Worm (Caenorhabditis elegans) whole organism, L1 larva: Measurements from ENCODE around the gene K05F1.6.

Experiments used
- F16B12.6 ChIP-seq: fragments of 150-350 bp; optimal IDR thresholded peaks from 2 replicates; lab custom pipeline; 2014; ENCODE audit warnings: missing biosample characterization, missing genetic modification characterization
- aly-2 ChIP-seq: fragments of 150-350 bp; optimal IDR thresholded peaks from 2 replicates; lab custom pipeline; 2014; ENCODE audit warnings: missing biosample characterization, missing genetic modification characterization
- ama-1 ChIP-seq: fragments of 150-350 bp; optimal IDR thresholded peaks from 2 replicates; lab custom pipeline; 2014
- ceh-63 ChIP-seq: fragments of 200-800 bp; sonication (Bioruptor generic); optimal IDR thresholded peaks from 2 replicates; lab custom pipeline; 2018; ENCODE audit warnings: mild to moderate bottlenecking, missing genetic modification characterization, missing compliant biosample characterization
- ceh-8 ChIP-seq: fragments of 200-800 bp; sonication (Bioruptor generic); optimal IDR thresholded peaks from 2 replicates; lab custom pipeline; 2018; ENCODE audit warnings: mild to moderate bottlenecking, missing genetic modification characterization, moderate library complexity, missing compliant biosample characterization
- ceh-88 ChIP-seq: fragments of 200-800 bp; sonication (Bioruptor generic); IDR thresholded peaks from 2 replicates; pipeline ENCODE4 v1.3.6; 2022; ENCODE audit warnings: missing genetic modification characterization, missing compliant biosample characterization
- ceh-90 ChIP-seq: sonication (generic microtip); optimal IDR thresholded peaks from 2 replicates; lab custom pipeline; 2016; ENCODE audit warnings: missing genetic modification characterization, missing compliant biosample characterization
- dpl-1 ChIP-seq, 3 experiments: fragments of 150-350 bp in 2 of 3; sonication (generic microtip) in 1 of 3; optimal IDR thresholded peaks; 2 replicates each; lab custom pipeline; 2014 to 2017; ENCODE audit warnings: missing biosample characterization in 3 of 3, missing genetic modification characterization in 3 of 3, missing genetic modification reagents in 3 of 3
- dsc-1 ChIP-seq: sonication (generic microtip); optimal IDR thresholded peaks from 2 replicates; lab custom pipeline; 2016; ENCODE audit warnings: mild to moderate bottlenecking, missing genetic modification characterization, missing compliant biosample characterization
- efl-1 ChIP-seq, 4 experiments: fragments of 150-350 bp; optimal IDR thresholded peaks in 3 of 4; peaks in 1 of 4; 1 replicate in 1 of 4; 2 replicates in 3 of 4; lab custom pipeline; 2014; ENCODE audit warnings: missing biosample characterization in 2 of 4, missing genetic modification characterization in 2 of 4, missing genetic modification reagents in 2 of 4
- efl-3 ChIP-seq: fragments of 200-800 bp; sonication (Bioruptor generic); optimal IDR thresholded peaks from 2 replicates; lab custom pipeline; 2018; ENCODE audit warnings: mild to moderate bottlenecking, missing genetic modification characterization, missing compliant biosample characterization
- egl-27 ChIP-seq, 2 experiments: fragments of 150-350 bp in 1 of 2; sonication (generic microtip); optimal IDR thresholded peaks; 3 replicates each; lab custom pipeline; 2017 to 2018; ENCODE audit warnings: missing biosample characterization in 2 of 2, missing genetic modification characterization in 2 of 2, missing genetic modification reagents in 2 of 2
- elt-2 ChIP-seq: sonication (generic microtip); optimal IDR thresholded peaks from 2 replicates; lab custom pipeline; 2016; ENCODE audit warnings: missing genetic modification characterization, mild to moderate bottlenecking, inconsistent platforms, missing compliant biosample characterization, missing genetic modification reagents
- elt-3 ChIP-seq, 6 experiments: fragments of 150-350 bp in 1 of 6; sonication (generic microtip); optimal IDR thresholded peaks; 2 replicates each; lab custom pipeline; 2017 to 2018; ENCODE audit warnings: missing biosample characterization in 6 of 6, missing genetic modification characterization in 6 of 6, inconsistent platforms in 1 of 6
- fkh-10 ChIP-seq: sonication (generic microtip); optimal IDR thresholded peaks from 2 replicates; lab custom pipeline; 2017; ENCODE audit warnings: missing biosample characterization, missing genetic modification reagents, missing genetic modification characterization
- fkh-8 ChIP-seq: sonication (generic microtip); optimal IDR thresholded peaks from 2 replicates; lab custom pipeline; 2016; ENCODE audit warnings: mild to moderate bottlenecking, missing genetic modification characterization, missing compliant biosample characterization
- hlh-17 ChIP-seq: fragments of 200-800 bp; sonication (Bioruptor generic); optimal IDR thresholded peaks from 2 replicates; lab custom pipeline; 2018; ENCODE audit warnings: missing genetic modification characterization, mild to moderate bottlenecking, missing compliant biosample characterization, moderate library complexity, borderline replicate concordance
- hpl-2 ChIP-seq: fragments of 150-350 bp; optimal IDR thresholded peaks from 2 replicates; lab custom pipeline; 2014; ENCODE audit warnings: missing biosample characterization, missing genetic modification reagents, missing genetic modification characterization
- irx-1 ChIP-seq: sonication (generic microtip); optimal IDR thresholded peaks from 2 replicates; lab custom pipeline; 2016; ENCODE audit warnings: missing genetic modification characterization, missing compliant biosample characterization
- jun-1 ChIP-seq: fragments of 150-350 bp; optimal IDR thresholded peaks from 2 replicates; lab custom pipeline; 2014; ENCODE audit warnings: missing biosample characterization, missing genetic modification reagents, missing genetic modification characterization
- lin-14 ChIP-seq: fragments of 200-800 bp; sonication (Bioruptor generic); optimal IDR thresholded peaks from 2 replicates; lab custom pipeline; 2018; ENCODE audit warnings: mild to moderate bottlenecking, missing genetic modification characterization, moderate library complexity, missing compliant biosample characterization
- lin-15B ChIP-seq: fragments of 150-350 bp; sonication (generic microtip); optimal IDR thresholded peaks from 3 replicates; lab custom pipeline; 2014; ENCODE audit warnings: missing biosample characterization, missing genetic modification characterization
- lin-35 ChIP-seq, 2 experiments: fragments of 150-350 bp; optimal IDR thresholded peaks; 2 replicates each; lab custom pipeline; 2014; ENCODE audit warnings: missing biosample characterization in 2 of 2, missing genetic modification characterization in 2 of 2, missing genetic modification reagents in 2 of 2
- lsy-2 ChIP-seq, 2 experiments: fragments of 150-350 bp; optimal IDR thresholded peaks; 2 replicates each; lab custom pipeline; 2014; ENCODE audit warnings: missing biosample characterization in 2 of 2, missing genetic modification characterization in 2 of 2
- mab-9 ChIP-seq: fragments of 200-800 bp; sonication (Bioruptor generic); IDR thresholded peaks from 2 replicates; pipeline ENCODE4 v1.3.6; 2022; ENCODE audit warnings: missing genetic modification reagents, missing genetic modification characterization, missing compliant biosample characterization
- mdl-1 ChIP-seq, 2 experiments: fragments of 150-350 bp; optimal IDR thresholded peaks; 2 replicates each; lab custom pipeline; 2014 to 2017; ENCODE audit warnings: missing biosample characterization in 2 of 2, missing genetic modification characterization in 2 of 2, inconsistent platforms in 1 of 2
- nhr-19 ChIP-seq: fragments of 200-800 bp; sonication (Bioruptor generic); conservative IDR thresholded peaks from 2 replicates; pipeline ENCODE4 v1.3.6; 2022; ENCODE audit warnings: missing genetic modification characterization, missing compliant biosample characterization
- nhr-20 ChIP-seq: sonication (generic microtip); optimal IDR thresholded peaks from 2 replicates; lab custom pipeline; 2016; ENCODE audit warnings: mild to moderate bottlenecking, missing genetic modification characterization, missing compliant biosample characterization
- nhr-47 ChIP-seq: sonication (generic microtip); optimal IDR thresholded peaks from 2 replicates; lab custom pipeline; 2016; ENCODE audit warnings: mild to moderate bottlenecking, missing genetic modification characterization, moderate library complexity, missing compliant biosample characterization
- nhr-71 ChIP-seq: sonication (generic microtip); optimal IDR thresholded peaks from 2 replicates; lab custom pipeline; 2016; ENCODE audit warnings: mild to moderate bottlenecking, missing genetic modification characterization, moderate library complexity, missing compliant biosample characterization
- nhr-77 ChIP-seq: fragments of 150-350 bp; optimal IDR thresholded peaks from 2 replicates; lab custom pipeline; 2014; ENCODE audit warnings: missing biosample characterization, missing genetic modification characterization
- nhr-85 ChIP-seq: sonication (generic microtip); peaks from one replicate; lab custom pipeline; 2016; ENCODE audit warnings: missing genetic modification characterization, inconsistent platforms, missing compliant biosample characterization
- nhr-90 ChIP-seq: sonication (generic microtip); optimal IDR thresholded peaks from 2 replicates; lab custom pipeline; 2016; ENCODE audit warnings: mild to moderate bottlenecking, missing genetic modification characterization, missing compliant biosample characterization; ENCODE audit not compliant: poor library complexity
- pag-3 ChIP-seq: sonication (generic microtip); optimal IDR thresholded peaks from 2 replicates; lab custom pipeline; 2017; ENCODE audit warnings: missing genetic modification characterization, mild to moderate bottlenecking, missing compliant biosample characterization, antibody characterized with exemption, borderline replicate concordance; ENCODE audit not compliant: insufficient read depth
- pax-3 ChIP-seq: fragments of 200-800 bp; sonication (Bioruptor generic); optimal IDR thresholded peaks from 2 replicates; lab custom pipeline; 2018; ENCODE audit warnings: mild to moderate bottlenecking, missing genetic modification characterization, moderate library complexity, missing compliant biosample characterization
- pqm-1 ChIP-seq: sonication (generic microtip); optimal IDR thresholded peaks from 3 replicates; lab custom pipeline; 2017; ENCODE audit warnings: missing biosample characterization, missing genetic modification characterization
- sup-37 ChIP-seq: fragments of 200-800 bp; sonication (Bioruptor generic); optimal IDR thresholded peaks from 2 replicates; lab custom pipeline; 2018; ENCODE audit warnings: mild to moderate bottlenecking, missing genetic modification characterization, missing compliant biosample characterization
- tlp-1 ChIP-seq: fragments of 150-350 bp; optimal IDR thresholded peaks from 2 replicates; lab custom pipeline; 2014; ENCODE audit warnings: missing biosample characterization, missing genetic modification characterization
- unc-130 ChIP-seq: fragments of 150-350 bp; optimal IDR thresholded peaks from 2 replicates; lab custom pipeline; 2017; ENCODE audit warnings: missing biosample characterization, missing genetic modification characterization, inconsistent platforms
- unc-62 ChIP-seq: fragments of 150-350 bp; optimal IDR thresholded peaks from 2 replicates; lab custom pipeline; 2014; ENCODE audit warnings: missing biosample characterization, missing genetic modification reagents, missing genetic modification characterization
- unc-98 ChIP-seq: fragments of 200-800 bp; sonication (Bioruptor generic); IDR thresholded peaks from 2 replicates; pipeline ENCODE4 v1.3.6; 2022; ENCODE audit warnings: missing genetic modification characterization, missing compliant biosample characterization
- vab-15 ChIP-seq: sonication (generic microtip); optimal IDR thresholded peaks from 2 replicates; lab custom pipeline; 2017; ENCODE audit warnings: missing genotype, mild to moderate bottlenecking, missing genetic modification characterization, missing compliant biosample characterization
- zag-1 ChIP-seq: fragments of 150-350 bp; optimal IDR thresholded peaks from 2 replicates; lab custom pipeline; 2014; ENCODE audit warnings: missing biosample characterization, missing genetic modification characterization

The K05F1.6 gene

DNA sequence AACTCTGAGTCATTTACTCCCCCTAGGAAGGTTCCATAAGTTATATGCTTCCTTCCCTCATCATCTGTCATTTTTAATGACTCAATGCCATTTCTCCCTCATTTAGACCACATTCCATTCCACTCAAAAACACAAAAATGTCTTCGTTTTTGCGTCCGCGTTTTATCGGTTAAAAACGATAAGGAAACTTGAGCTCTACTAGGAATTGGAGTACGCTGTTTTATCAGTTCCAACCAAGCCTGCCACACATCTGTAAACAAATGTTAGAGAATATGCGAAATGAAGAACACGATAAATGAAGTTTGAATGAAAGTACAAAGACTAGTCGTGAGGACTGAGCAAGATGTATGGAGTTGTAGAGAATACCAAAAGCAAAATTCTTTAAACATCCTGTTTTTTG is 33.9 kb upstream of the K05F1.6 start:
- TF ChIP-seq pqm-1 (tag; lab: Kevin White, UChicago) (peak; percentile 90), hpl-2 (GFP tag; lab: Kevin White, UChicago) (no peak), lin-35 (GFP tag; optimal IDR thresholded peaks at IDR 0.05; lab: Kevin White, UChicago) (peak in 1 of 2 experiments; percentile 12), elt-2 (tag; lab: Kevin White, UChicago) (peak; percentile 99), jun-1 (peak; percentile 47), aly-2 (tag; lab: Kevin White, UChicago) (no peak), dsc-1 (tag; lab: Kevin White, UChicago) (no peak), nhr-85 (tag; lab: Kevin White, UChicago) (no peak), mdl-1 (tag; optimal IDR thresholded peaks at IDR 0.05; lab: Kevin White, UChicago) (no peak), ceh-8 (no peak), dpl-1 (GFP tag; optimal IDR thresholded peaks at IDR 0.05; lab: Kevin White, UChicago) (no peak), nhr-20 (peak; percentile 3), lin-14 (GFP tag; lab: Kevin White, UChicago) (peak; percentile 24), nhr-90 (no peak), tlp-1 (tag; lab: Kevin White, UChicago) (peak; percentile 65), pax-3 (tag; lab: Kevin White, UChicago) (no peak), ceh-90 (tag; lab: Kevin White, UChicago) (no peak), sup-37 (no peak), nhr-71 (tag; lab: Kevin White, UChicago) (peak; percentile 4), ceh-63 (GFP tag; lab: Kevin White, UChicago) (no peak), fkh-8 (tag; lab: Kevin White, UChicago) (no peak)

DNA sequence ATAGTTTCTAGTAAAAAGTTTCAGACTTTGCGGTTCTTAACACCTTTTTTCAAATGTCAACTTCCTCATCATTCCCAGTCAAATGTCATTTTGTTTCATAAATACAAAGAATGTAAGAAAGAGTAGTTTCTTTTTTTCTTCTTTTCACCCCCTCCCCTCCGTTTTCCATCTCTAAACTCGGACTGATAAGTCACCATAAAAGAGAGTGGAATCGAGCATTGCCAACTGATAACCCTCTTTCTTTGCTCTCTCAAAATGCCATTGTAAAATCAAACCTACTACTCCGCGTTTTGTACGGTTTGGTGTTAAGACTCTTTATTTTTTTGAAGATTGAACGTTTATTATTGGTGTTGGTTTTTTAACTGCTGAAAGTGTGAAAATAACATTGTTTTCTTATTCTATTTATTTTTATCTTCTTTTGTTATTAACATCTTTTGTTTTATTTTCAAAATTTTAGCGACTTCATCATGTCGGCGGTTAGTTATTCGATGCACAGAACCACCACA is 32.5 kb upstream of the K05F1.6 start, which contains the start of gene ifb-2:
TSS of gene ifb-2 (plus strand) at position 456 of the 506 bp plus-strand sequence.
- TF ChIP-seq nhr-71 (tag; lab: Kevin White, UChicago), result no peak
- TF ChIP-seq elt-2 (tag; lab: Kevin White, UChicago), result peak; percentile 90
- peak in 1 of 2 experiments; percentile 15 for TF ChIP-seq lin-35 (GFP tag; optimal IDR thresholded peaks at IDR 0.05; lab: Kevin White, UChicago)
- TF ChIP-seq efl-3 (GFP tag; lab: Kevin White, UChicago), result no peak
- no peak for TF ChIP-seq zag-1 (tag; lab: Kevin White, UChicago)
- TF ChIP-seq mab-9 (GFP tag; lab: Robert Waterston, UW), result no peak
- TF ChIP-seq fkh-10 (GFP tag; lab: Kevin White, UChicago), result no peak
- TF ChIP-seq irx-1 (tag; lab: Kevin White, UChicago), result no peak
- no peak for TF ChIP-seq nhr-85 (tag; lab: Kevin White, UChicago)
- no peak for TF ChIP-seq nhr-90

DNA sequence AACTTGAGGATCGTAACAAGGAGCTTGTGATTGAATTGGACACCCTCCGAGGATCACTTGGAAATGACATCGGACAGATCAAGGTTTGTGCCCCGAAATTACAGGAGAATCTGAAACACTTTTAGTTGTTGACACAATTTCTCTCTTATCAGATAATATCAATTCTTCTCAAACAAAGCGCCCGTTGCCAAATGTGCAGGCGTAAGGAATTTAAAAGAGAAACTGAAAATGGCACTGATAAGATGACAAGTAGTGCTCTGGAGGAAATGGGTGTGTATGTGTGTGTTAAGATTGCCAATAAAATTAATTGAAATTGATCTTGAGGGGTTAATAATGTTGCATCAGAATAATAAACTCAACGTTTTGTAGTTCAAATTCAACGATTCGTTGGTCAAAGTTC is 31.0 kb upstream of the K05F1.6 start:
- TF ChIP-seq lin-14 (GFP tag; lab: Kevin White, UChicago) (peak; percentile 13), efl-1 (optimal IDR thresholded peaks at IDR 0.05; lab: Kevin White, UChicago) (no peak), efl-1 (GFP tag; optimal IDR thresholded peaks at IDR 0.05 in 1 of 2; lab: Kevin White, UChicago) (peak in 1 of 2 experiments; percentile 79), lin-35 (GFP tag; optimal IDR thresholded peaks at IDR 0.05; lab: Kevin White, UChicago) (peak in 1 of 2 experiments; percentile 33), fkh-10 (GFP tag; lab: Kevin White, UChicago) (no peak), nhr-77 (tag; lab: Kevin White, UChicago) (no peak), unc-62 (GFP tag; lab: Kevin White, UChicago) (no peak), egl-27 (tag; optimal IDR thresholded peaks at IDR 0.05; lab: Kevin White, UChicago) (no peak), pqm-1 (tag; lab: Kevin White, UChicago) (peak; percentile 35), dpl-1 (GFP tag; optimal IDR thresholded peaks at IDR 0.05; lab: Kevin White, UChicago) (no peak), elt-2 (tag; lab: Kevin White, UChicago) (peak; percentile 90), jun-1 (no peak)

DNA sequence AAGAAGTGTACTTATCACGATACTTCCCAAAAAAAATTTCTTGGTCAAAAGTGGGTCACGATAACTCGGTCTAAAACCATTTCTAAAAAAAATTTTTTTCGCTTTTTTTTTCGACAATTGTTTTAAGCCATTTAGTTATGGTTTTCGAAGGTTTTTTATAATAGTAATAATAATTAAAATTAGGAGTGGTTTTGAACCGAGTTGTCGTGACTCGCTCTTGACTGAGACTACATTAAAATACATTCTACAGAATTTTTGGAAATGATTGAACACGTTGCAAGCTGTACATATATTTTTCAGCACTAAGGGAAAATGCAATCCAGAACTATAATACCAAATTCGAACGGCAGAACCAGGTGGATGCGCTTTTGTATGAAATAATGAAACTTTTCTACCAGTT is 28.2 kb upstream of the K05F1.6 start, which contains the start of gene F10C1.8:
TSS of gene F10C1.8 (plus strand) at position 301 of the 400 bp plus-strand sequence.
- TF ChIP-seq unc-62 (GFP tag; lab: Kevin White, UChicago) (no peak), ceh-88 (no peak), ama-1 (lab: Kevin White, UChicago) (no peak), hlh-17 (GFP tag; lab: Kevin White, UChicago) (no peak), efl-1 (optimal IDR thresholded peaks at IDR 0.05; lab: Kevin White, UChicago) (no peak), efl-1 (GFP tag; optimal IDR thresholded peaks at IDR 0.05 in 1 of 2; lab: Kevin White, UChicago) (no peak), nhr-19 (GFP tag; lab: Robert Waterston, UW) (no peak), nhr-20 (no peak), nhr-47 (no peak), sup-37 (no peak), F16B12.6 (tag; lab: Kevin White, UChicago) (no peak), unc-98 (GFP tag; lab: Robert Waterston, UW) (no peak), vab-15 (no peak), lsy-2 (tag; optimal IDR thresholded peaks at IDR 0.05; lab: Kevin White, UChicago) (no peak), egl-27 (tag; optimal IDR thresholded peaks at IDR 0.05; lab: Kevin White, UChicago) (no peak), elt-3 (tag; optimal IDR thresholded peaks at IDR 0.05; lab: Kevin White, UChicago) (no peak), unc-130 (tag; lab: Kevin White, UChicago) (no peak), pag-3 (no peak), lin-15B (tag; lab: Kevin White, UChicago) (no peak)
